Worm (Caenorhabditis elegans): ENCODE results near the gene ddn-3.

The ddn-3 gene

DNA sequence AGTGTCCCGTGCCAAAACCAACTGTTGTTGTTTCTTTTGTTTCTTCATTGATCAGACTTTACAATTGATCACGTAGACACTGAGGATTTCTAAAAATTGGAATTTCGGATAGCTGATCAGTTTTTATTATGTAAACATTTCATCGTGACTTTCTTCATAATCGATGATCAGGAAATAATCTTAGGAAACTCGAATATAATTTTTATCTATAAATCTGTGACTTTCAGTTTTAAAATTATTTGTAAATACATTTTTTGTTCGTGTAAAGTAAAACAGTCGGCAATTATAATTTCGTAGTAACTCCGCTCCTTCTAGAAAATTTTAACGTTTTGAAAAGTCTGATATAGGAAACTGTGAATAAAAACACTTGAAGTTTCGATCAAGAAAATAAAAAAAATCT, 40.3 kb downstream of the ddn-3 start, which contains the start of gene F40G12.5:
Gene F40G12.5 (minus strand): TSS at position 101 of the 400 bp plus-strand sequence.
- TF ChIP-seq gmeb-1 (tag; optimal IDR thresholded peaks at IDR 0.05) (no peak), elt-3 (tag; optimal IDR thresholded peaks at IDR 0.05) (no peak), mbf-1 (tag; optimal IDR thresholded peaks at IDR 0.05) (no peak), C34F6.9 (tag; optimal IDR thresholded peaks at IDR 0.05) (no peak), peb-1 (tag; optimal IDR thresholded peaks at IDR 0.05) (no peak), mab-5 (tag; optimal IDR thresholded peaks at IDR 0.05) (no peak), F13H6.1 (tag; optimal IDR thresholded peaks at IDR 0.05) (no peak), sem-4 (tag; optimal IDR thresholded peaks at IDR 0.05) (no peak), mdl-1 (tag; optimal IDR thresholded peaks at IDR 0.05) (no peak), nhr-129 (tag; optimal IDR thresholded peaks at IDR 0.05) (no peak), sma-9 (GFP tag; optimal IDR thresholded peaks at IDR 0.05) (no peak), sma-9 (tag; optimal IDR thresholded peaks at IDR 0.05) (no peak), ztf-11 (tag; optimal IDR thresholded peaks at IDR 0.05) (no peak), egl-27 (tag; optimal IDR thresholded peaks at IDR 0.05) (no peak), sma-3 (GFP tag; optimal IDR thresholded peaks at IDR 0.05) (no peak), snpc-4 (tag; optimal IDR thresholded peaks at IDR 0.05) (no peak), dmd-4 (tag; optimal IDR thresholded peaks at IDR 0.05) (no peak), ztf-1 (GFP tag; conservative IDR thresholded peaks at IDR 0.05) (no peak), skn-1 (tag; optimal IDR thresholded peaks at IDR 0.05) (no peak)

DNA sequence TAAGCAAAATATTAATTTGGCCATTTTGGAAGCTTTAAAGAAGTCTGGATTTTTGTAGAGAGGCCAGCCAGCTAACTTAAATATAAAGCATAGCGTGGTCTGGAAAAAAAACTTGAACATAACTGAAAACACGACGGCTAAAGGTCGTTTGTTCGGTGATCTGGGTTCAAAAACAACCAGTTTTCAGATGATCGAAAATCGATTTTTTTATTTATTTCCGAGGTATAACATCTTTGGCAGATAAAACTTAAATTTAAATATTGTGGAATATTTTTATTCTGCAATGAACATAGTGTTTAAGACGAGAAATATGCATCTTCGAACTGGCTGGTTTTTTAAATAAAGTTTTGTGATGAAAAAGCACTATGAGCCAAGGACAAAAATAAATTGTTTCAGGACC, 42.4 kb downstream of the ddn-3 start, which contains the start of gene F40G12.4:
Gene F40G12.4 (minus strand): TSS at position 101 of the 400 bp plus-strand sequence.
- TF ChIP-seq R02D3.7 (tag; optimal IDR thresholded peaks at IDR 0.05) (no peak), lin-13 (GFP tag; optimal IDR thresholded peaks at IDR 0.05) (no peak), sma-3 (GFP tag; optimal IDR thresholded peaks at IDR 0.05) (no peak), lin-11 (tag; optimal IDR thresholded peaks at IDR 0.05) (no peak), skn-1 (tag; optimal IDR thresholded peaks at IDR 0.05) (no peak), ZK546.5 (tag; optimal IDR thresholded peaks at IDR 0.05) (no peak), crh-2 (tag; optimal IDR thresholded peaks at IDR 0.05) (no peak), nhr-10 (tag; optimal IDR thresholded peaks at IDR 0.05) (no peak), unc-62 (GFP tag; optimal IDR thresholded peaks at IDR 0.05) (no peak), sem-4 (tag; optimal IDR thresholded peaks at IDR 0.05) (no peak), ama-1 (optimal IDR thresholded peaks at IDR 0.05) (no peak), ztf-11 (tag; optimal IDR thresholded peaks at IDR 0.05) (no peak), nhr-11 (tag; optimal IDR thresholded peaks at IDR 0.05) (no peak), mbf-1 (tag; optimal IDR thresholded peaks at IDR 0.05) (no peak), snpc-4 (tag; optimal IDR thresholded peaks at IDR 0.05) (no peak), blmp-1 (tag; optimal IDR thresholded peaks at IDR 0.05; ENCODE audit: insufficient read depth) (no peak), nhr-237 (tag; optimal IDR thresholded peaks at IDR 0.05) (no peak)

DNA sequence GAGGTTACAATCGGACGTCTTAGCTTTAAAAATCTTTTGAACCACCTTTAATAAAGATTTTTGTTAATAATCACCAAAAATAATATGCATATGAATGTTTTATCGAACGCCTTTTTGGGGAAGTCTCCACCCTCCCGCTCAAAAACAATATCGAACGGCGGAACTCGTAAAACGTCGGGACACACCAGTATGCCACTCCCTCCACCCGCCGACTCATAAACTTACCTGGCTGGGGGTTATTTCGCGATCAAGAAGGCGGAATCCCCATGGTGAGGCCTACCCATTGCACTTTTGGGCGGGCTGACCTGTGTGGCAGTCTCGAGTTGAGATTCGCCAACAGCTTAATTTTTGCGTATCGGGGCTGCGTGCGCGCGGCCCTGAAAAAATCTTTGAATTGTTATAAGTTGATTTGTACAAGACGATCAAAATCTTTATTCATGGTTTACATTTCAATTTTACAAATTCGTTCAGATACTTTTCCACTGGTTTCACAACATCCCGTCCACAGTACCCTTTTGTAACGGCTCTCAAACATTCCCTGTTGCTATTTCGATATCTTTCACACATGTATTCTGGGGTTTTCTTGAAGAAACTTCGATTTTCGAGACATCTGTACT, 43.6 kb downstream of the ddn-3 start:
- TF ChIP-seq snpc-4 (tag; optimal IDR thresholded peaks at IDR 0.05) (peak; percentile 22), C34F6.9 (tag; optimal IDR thresholded peaks at IDR 0.05) (no peak)

DNA sequence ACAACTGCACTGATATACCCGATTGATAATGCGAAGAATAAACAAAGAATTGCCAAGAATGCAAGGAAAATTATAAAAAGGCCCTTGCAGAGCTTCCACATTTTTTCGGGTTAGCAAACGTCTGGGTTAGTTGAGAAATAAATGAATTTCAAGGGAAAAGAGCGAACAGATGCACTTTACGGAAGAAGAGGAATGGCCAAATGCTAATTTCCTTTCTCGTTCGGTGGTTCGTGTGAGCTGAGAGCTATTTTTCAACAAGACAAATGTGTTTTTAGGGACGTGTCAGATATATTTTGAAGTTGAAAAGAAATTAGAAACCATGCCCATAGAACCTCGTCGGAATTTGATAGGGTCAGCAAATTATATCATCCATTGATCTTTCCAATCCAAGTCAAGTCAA, 50.2 kb downstream of the ddn-3 start, which contains the start of gene F40G12.2:
Gene F40G12.2 (minus strand): TSS at position 101 of the 400 bp plus-strand sequence.
- TF ChIP-seq crh-2 (tag; optimal IDR thresholded peaks at IDR 0.05) (no peak), elt-1 (tag; optimal IDR thresholded peaks at IDR 0.05) (no peak), dmd-4 (tag; optimal IDR thresholded peaks at IDR 0.05) (no peak), F13H6.1 (tag; optimal IDR thresholded peaks at IDR 0.05) (no peak), unc-55 (GFP tag; optimal IDR thresholded peaks at IDR 0.05) (no peak), ama-1 (optimal IDR thresholded peaks at IDR 0.05) (no peak), nhr-11 (tag; optimal IDR thresholded peaks at IDR 0.05) (no peak), lin-13 (GFP tag; optimal IDR thresholded peaks at IDR 0.05) (no peak), egl-27 (tag; optimal IDR thresholded peaks at IDR 0.05) (no peak), nhr-10 (tag; optimal IDR thresholded peaks at IDR 0.05) (no peak), zag-1 (tag; optimal IDR thresholded peaks at IDR 0.05) (no peak), lin-39 (tag; optimal IDR thresholded peaks at IDR 0.05) (no peak), Y55F3AM.14 (GFP tag; optimal IDR thresholded peaks at IDR 0.05) (no peak), nhr-77 (tag; optimal IDR thresholded peaks at IDR 0.05) (no peak)

All from whole organism, L2 larva.